Fruit fly (Drosophila melanogaster) whole organism, embryonic: Measurements from ENCODE around the gene Polr2F.

ENCODE experiments used
- Awh ChIP-seq: fragments of 200-800 bp; sonication (Bioruptor generic); IDR thresholded peaks from 2 replicates; pipeline ENCODE4, ENCODE4 v1.3.6; 2022; ENCODE audit warnings: missing biosample characterization, missing genetic modification characterization
- CG10543 ChIP-seq: fragments of 200-800 bp; sonication (Bioruptor generic); optimal IDR thresholded peaks from 3 replicates; lab custom pipeline; 2017; ENCODE audit warnings: missing biosample characterization, mild to moderate bottlenecking, missing genetic modification characterization, moderate library complexity
- CG11247 ChIP-seq: fragments of 200-800 bp; sonication (Bioruptor generic); IDR thresholded peaks from 2 replicates; pipeline ENCODE4 v1.3.6; 2022; ENCODE audit warnings: missing biosample characterization, missing genetic modification characterization
- CG14014 ChIP-seq: fragments of 200-800 bp; sonication (Bioruptor generic); IDR thresholded peaks from 2 replicates; pipeline ENCODE4 v1.3.6; 2022; ENCODE audit warnings: missing biosample characterization, missing genetic modification characterization
- CG15073 ChIP-seq: fragments of 200-800 bp; sonication (Bioruptor generic); optimal IDR thresholded peaks from 2 replicates; lab custom pipeline; 2016; ENCODE audit warnings: missing biosample characterization, missing genetic modification characterization
- CG17186 ChIP-seq: fragments of 200-800 bp; sonication (Bioruptor generic); optimal IDR thresholded peaks from 3 replicates; lab custom pipeline; 2017; ENCODE audit warnings: missing biosample characterization, missing genetic modification reagents, missing genetic modification characterization
- CG17802 ChIP-seq: fragments of 200-800 bp; sonication (Bioruptor generic); optimal IDR thresholded peaks from 2 replicates; lab custom pipeline; 2018; ENCODE audit warnings: missing biosample characterization, mild to moderate bottlenecking, missing genetic modification characterization, moderate library complexity
- CG34422 ChIP-seq: fragments of 200-800 bp; sonication (Bioruptor generic); IDR thresholded peaks from 3 replicates; pipeline ENCODE4 v1.3.6; 2022; ENCODE audit warnings: missing biosample characterization, missing genetic modification characterization
- CG42726 ChIP-seq: fragments of 200-800 bp; sonication (Bioruptor generic); IDR thresholded peaks from 2 replicates; pipeline ENCODE4 v1.3.6; 2022; ENCODE audit warnings: missing biosample characterization, missing genetic modification characterization; ENCODE audit not compliant: partially characterized antibody
- CG4617 ChIP-seq: fragments of 200-800 bp; sonication (Bioruptor generic); optimal IDR thresholded peaks from 3 replicates; lab custom pipeline; 2016; ENCODE audit warnings: missing biosample characterization, missing genetic modification characterization, borderline replicate concordance
- CG4730 ChIP-seq: fragments of 200-800 bp; sonication (Bioruptor generic); IDR thresholded peaks from 2 replicates; pipeline ENCODE4 v1.3.6; 2022; ENCODE audit warnings: missing biosample characterization, missing genetic modification characterization
- CG4854 ChIP-seq: fragments of 200-800 bp; sonication (Bioruptor generic); optimal IDR thresholded peaks from 2 replicates; lab custom pipeline; 2016; ENCODE audit warnings: missing biosample characterization, missing genetic modification characterization, inconsistent platforms
- CG5245 ChIP-seq: fragments of 200-800 bp; sonication (Bioruptor generic); optimal IDR thresholded peaks from 3 replicates; lab custom pipeline; 2016; ENCODE audit warnings: missing biosample characterization, missing genetic modification characterization
- CG8478 ChIP-seq: fragments of >200 bp; optimal IDR thresholded peaks from 2 replicates; lab custom pipeline; 2018
- CG8765 ChIP-seq: fragments of 200-800 bp; sonication (Bioruptor generic); IDR thresholded peaks from 2 replicates; pipeline ENCODE4 v1.3.6; 2022; ENCODE audit warnings: missing biosample characterization, missing genetic modification characterization
- CoRest ChIP-seq: fragments of 200-800 bp; sonication (Bioruptor generic); optimal IDR thresholded peaks from 3 replicates; lab custom pipeline; 2018; ENCODE audit warnings: missing biosample characterization, mild to moderate bottlenecking, missing genetic modification characterization, moderate library complexity
- HmgZ ChIP-seq: fragments of 200-800 bp; sonication (Bioruptor generic); optimal IDR thresholded peaks from 2 replicates; lab custom pipeline; 2018; ENCODE audit warnings: missing biosample characterization, mild to moderate bottlenecking, missing genetic modification characterization
- Kr ChIP-seq: fragments of 200-800 bp; sonication (Bioruptor generic); optimal IDR thresholded peaks from 2 replicates; lab custom pipeline; 2017; ENCODE audit warnings: missing biosample characterization, mild to moderate bottlenecking, missing genetic modification characterization
- Pdp1 ChIP-seq, 2 experiments: fragments of 200-800 bp; sonication (Bioruptor generic); optimal IDR thresholded peaks; 3 replicates each; lab custom pipeline; 2016; ENCODE audit warnings: missing biosample characterization in 2 of 2, missing genetic modification characterization in 2 of 2, mild to moderate bottlenecking in 1 of 2, moderate library complexity in 1 of 2
- Ravus ChIP-seq: fragments of 200-800 bp; sonication (Bioruptor generic); IDR thresholded peaks from 2 replicates; pipeline ENCODE4 v1.3.6; 2022; ENCODE audit warnings: missing biosample characterization, missing genetic modification characterization
- Scr ChIP-seq: fragments of 200-800 bp; sonication (Bioruptor generic); IDR thresholded peaks from 2 replicates; pipeline ENCODE4 v1.3.6; 2022; ENCODE audit warnings: missing biosample characterization, missing genetic modification characterization; ENCODE audit not compliant: partially characterized antibody
- Sin3A ChIP-seq: fragments of >200 bp; optimal IDR thresholded peaks from 2 replicates; lab custom pipeline; 2018
- Six4 ChIP-seq: fragments of 200-800 bp; sonication (Bioruptor generic); optimal IDR thresholded peaks from 2 replicates; lab custom pipeline; 2016; ENCODE audit warnings: missing biosample characterization, missing genetic modification characterization
- ap ChIP-seq: fragments of 200-800 bp; sonication (Bioruptor generic); IDR thresholded peaks from 2 replicates; pipeline ENCODE4 v1.3.6; 2022; ENCODE audit warnings: missing biosample characterization, missing genetic modification characterization
- caup ChIP-seq: fragments of 200-800 bp; sonication (Bioruptor generic); optimal IDR thresholded peaks from 3 replicates; lab custom pipeline; 2017; ENCODE audit warnings: missing biosample characterization, mild to moderate bottlenecking, missing genetic modification characterization, moderate library complexity; ENCODE audit not compliant: severe bottlenecking
- corto ChIP-seq: fragments of 200-800 bp; sonication (Bioruptor generic); optimal IDR thresholded peaks from 2 replicates; lab custom pipeline; 2016; ENCODE audit warnings: missing biosample characterization, mild to moderate bottlenecking, missing genetic modification characterization, moderate library complexity
- grn ChIP-seq: fragments of 200-800 bp; sonication (Bioruptor generic); optimal IDR thresholded peaks from 3 replicates; lab custom pipeline; 2017; ENCODE audit warnings: missing biosample characterization, missing genetic modification characterization
- gro ChIP-seq: fragments of 200-800 bp; sonication (Bioruptor generic); optimal IDR thresholded peaks from 2 replicates; lab custom pipeline; 2016; ENCODE audit warnings: missing biosample characterization, missing genetic modification characterization
- gt ChIP-seq: fragments of 200-800 bp; sonication (Bioruptor generic); IDR thresholded peaks from 2 replicates; pipeline ENCODE4 v1.3.6; 2022; ENCODE audit warnings: missing biosample characterization, missing genetic modification characterization
- hbn ChIP-seq: fragments of 200-800 bp; sonication (Bioruptor generic); IDR thresholded peaks from 2 replicates; pipeline ENCODE4 v1.3.6; 2022; ENCODE audit warnings: missing biosample characterization, missing genetic modification characterization; ENCODE audit not compliant: partially characterized antibody
- jigr1 ChIP-seq: fragments of 200-800 bp; sonication (Bioruptor generic); IDR thresholded peaks from 3 replicates; pipeline ENCODE4 v1.3.6; 2022; ENCODE audit warnings: missing biosample characterization, missing genetic modification characterization
- kni ChIP-seq: fragments of 200-800 bp; sonication (Bioruptor generic); optimal IDR thresholded peaks from 3 replicates; lab custom pipeline; 2017; ENCODE audit warnings: mild to moderate bottlenecking, missing biosample characterization, missing genetic modification reagents, missing genetic modification characterization
- knrl ChIP-seq: fragments of 200-800 bp; sonication (Bioruptor generic); IDR thresholded peaks from 3 replicates; pipeline ENCODE4 v1.3.6; 2022; ENCODE audit warnings: missing biosample characterization, missing genetic modification characterization; ENCODE audit not compliant: partially characterized antibody
- lab ChIP-seq: fragments of 200-800 bp; sonication (Bioruptor generic); optimal IDR thresholded peaks from 3 replicates; lab custom pipeline; 2017; ENCODE audit warnings: missing biosample characterization, missing genetic modification characterization, mild to moderate bottlenecking, moderate library complexity, missing genetic modification reagents
- luna ChIP-seq: fragments of 200-800 bp; sonication (Bioruptor generic); optimal IDR thresholded peaks from 2 replicates; lab custom pipeline; 2016; ENCODE audit warnings: missing biosample characterization, missing genetic modification characterization
- nerfin-1 ChIP-seq: fragments of 200-800 bp; sonication (Bioruptor generic); optimal IDR thresholded peaks from 3 replicates; lab custom pipeline; 2019; ENCODE audit warnings: missing biosample characterization, mild to moderate bottlenecking, missing genetic modification characterization, moderate library complexity
- nerfin-2 ChIP-seq: fragments of 200-800 bp; sonication (Bioruptor generic); IDR thresholded peaks from 2 replicates; pipeline ENCODE4 v1.3.6; 2022; ENCODE audit warnings: missing biosample characterization, missing genetic modification characterization; ENCODE audit not compliant: partially characterized antibody
- nmo ChIP-seq: fragments of 200-800 bp; sonication (Bioruptor generic); optimal IDR thresholded peaks from 2 replicates; lab custom pipeline; 2018; ENCODE audit warnings: missing biosample characterization, mild to moderate bottlenecking, missing genetic modification characterization, moderate library complexity
- prd ChIP-seq, 3 experiments: fragments of >200 bp in 2 of 3; fragments of 200-800 bp in 1 of 3; sonication (Bioruptor generic) in 1 of 3; optimal IDR thresholded peaks in 2 of 3; IDR thresholded peaks in 1 of 3; 2 replicates in 2 of 3; 3 replicates in 1 of 3; pipeline versions ENCODE4 v1.3.6 to Lab custom; 2017 to 2022; ENCODE audit warnings: missing biosample characterization in 1 of 3, missing genetic modification characterization in 1 of 3
- pros ChIP-seq: fragments of 200-800 bp; sonication (Bioruptor generic); optimal IDR thresholded peaks from 3 replicates; lab custom pipeline; 2019; ENCODE audit warnings: missing biosample characterization, mild to moderate bottlenecking, missing genetic modification characterization, moderate library complexity
- psq ChIP-seq: fragments of 200-800 bp; sonication (Bioruptor generic); optimal IDR thresholded peaks from 2 replicates; lab custom pipeline; 2017; ENCODE audit warnings: missing biosample characterization, missing genetic modification characterization
- pum ChIP-seq: fragments of 200-800 bp; sonication (Bioruptor generic); optimal IDR thresholded peaks from 2 replicates; lab custom pipeline; 2016; ENCODE audit warnings: missing biosample characterization, missing genetic modification characterization
- sens ChIP-seq: fragments of 200-800 bp; sonication (Bioruptor generic); peaks from one replicate; lab custom pipeline; 2016; ENCODE audit warnings: missing biosample characterization, missing genetic modification characterization
- sima ChIP-seq: fragments of 200-800 bp; sonication (Bioruptor generic); optimal IDR thresholded peaks from 2 replicates; lab custom pipeline; 2016; ENCODE audit warnings: missing biosample characterization, missing genetic modification characterization
- sisA ChIP-seq: fragments of 200-800 bp; sonication (Bioruptor generic); IDR thresholded peaks from 2 replicates; pipeline ENCODE4 v1.3.6; 2022; ENCODE audit warnings: missing biosample characterization, missing genetic modification characterization
- tap ChIP-seq: fragments of 200-800 bp; optimal IDR thresholded peaks from 3 replicates; lab custom pipeline; 2019; ENCODE audit warnings: missing biosample characterization, mild to moderate bottlenecking, missing genetic modification characterization, moderate library complexity
- tna ChIP-seq: fragments of 200-800 bp; sonication (Bioruptor generic); IDR thresholded peaks from 2 replicates; pipeline ENCODE4 v1.3.6; 2022; ENCODE audit warnings: missing biosample characterization, missing genetic modification characterization; ENCODE audit not compliant: partially characterized antibody
- unpg ChIP-seq: fragments of 200-800 bp; sonication (Bioruptor generic); optimal IDR thresholded peaks from 3 replicates; lab custom pipeline; 2018; ENCODE audit warnings: missing biosample characterization, mild to moderate bottlenecking, missing genetic modification characterization, moderate library complexity
- zen ChIP-seq: fragments of 200-800 bp; sonication (Bioruptor generic); optimal IDR thresholded peaks from 3 replicates; lab custom pipeline; 2018; ENCODE audit warnings: missing biosample characterization, mild to moderate bottlenecking, missing genetic modification characterization, moderate library complexity

The Polr2F gene

DNA sequence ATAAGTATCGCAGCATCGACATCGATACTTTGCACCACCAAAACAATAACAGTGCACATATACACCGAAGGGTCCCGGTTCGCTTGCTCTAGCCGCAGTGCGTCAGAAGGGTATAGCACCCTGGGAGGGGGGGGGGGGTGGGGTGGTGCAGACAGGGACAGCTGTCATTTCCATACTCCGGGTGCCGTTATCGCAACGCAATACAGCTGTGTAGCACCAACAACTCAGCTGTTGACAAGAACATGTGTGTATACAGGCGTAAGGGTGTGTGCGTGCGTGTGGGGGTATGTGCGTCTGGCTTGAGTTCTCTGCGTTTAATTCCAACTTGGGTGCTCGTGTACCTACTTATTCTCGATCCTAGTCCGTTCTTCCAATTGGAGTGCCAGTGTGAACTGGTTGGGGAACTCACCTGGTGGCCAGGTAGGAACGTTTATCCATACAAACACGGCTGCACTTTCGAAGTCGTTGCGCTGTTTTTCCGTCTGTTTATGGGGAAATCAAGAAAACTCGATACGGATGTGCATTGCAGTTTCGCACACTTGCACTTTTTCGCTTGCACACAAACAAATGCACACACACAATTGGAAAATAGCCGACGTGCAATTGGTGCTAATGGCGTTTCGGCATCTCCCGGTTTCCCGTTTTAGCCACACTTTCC is 4.0 kb upstream of the Polr2F start (continued):
- TF ChIP-seq hbn (peak; percentile 44; the same call in 1 of the 2 replicates), tap (tag; lab: Kevin White, UChicago) (peak; percentile 31), ap (no peak), CG8478 (no peak), Ravus (GFP tag; lab: Robert Waterston, UW) (no peak), Six4 (GFP tag; lab: Kevin White, UChicago) (no peak), knrl (GFP tag; lab: Robert Waterston, UW) (no peak), Scr (GFP tag; lab: Robert Waterston, UW) (no peak), CG4617 (GFP tag; lab: Kevin White, UChicago) (no peak), CG4730 (GFP tag; lab: Robert Waterston, UW) (no peak), CG17186 (no peak), jigr1 (GFP tag; lab: Robert Waterston, UW) (no peak), lab (GFP tag; lab: Kevin White, UChicago) (peak; percentile 61), nmo (GFP tag; lab: Kevin White, UChicago) (no peak), CG42726 (GFP tag; lab: Robert Waterston, UW) (no peak), gt (GFP tag; lab: Robert Waterston, UW) (no peak), CG14014 (peak; percentile 35; the same call in 1 of the 2 replicates), grn (GFP tag; lab: Kevin White, UChicago) (no peak), Sin3A (lab: Kevin White, UChicago) (no peak), CG10543 (GFP tag; lab: Kevin White, UChicago) (peak; percentile 90), pum (GFP tag; lab: Kevin White, UChicago) (no peak), CG34422 (GFP tag; lab: Robert Waterston, UW) (peak; percentile 74; the same call in 2 of the 3 replicates), CG4854 (GFP tag; lab: Kevin White, UChicago) (no peak), pros (peak; percentile 83), CG17802 (tag; lab: Kevin White, UChicago) (no peak), luna (GFP tag; lab: Kevin White, UChicago) (no peak), prd (optimal IDR thresholded peaks at IDR 0.05; lab: Kevin White, UChicago) (no peak), prd (GFP tag; IDR thresholded peaks at IDR 0.05; lab: Robert Waterston, UW) (no peak), zen (tag; lab: Kevin White, UChicago) (no peak), corto (GFP tag; lab: Kevin White, UChicago) (no peak), CG11247 (GFP tag; lab: Robert Waterston, UW) (no peak), psq (GFP tag; lab: Kevin White, UChicago) (no peak), sima (GFP tag; lab: Kevin White, UChicago) (no peak), CG15073 (GFP tag; lab: Kevin White, UChicago) (no peak), Kr (GFP tag; lab: Kevin White, UChicago) (no peak), Pdp1 (GFP tag; optimal IDR thresholded peaks at IDR 0.05; lab: Kevin White, UChicago) (no peak), nerfin-1 (tag; lab: Kevin White, UChicago) (peak; percentile 98), nerfin-2 (GFP tag; lab: Robert Waterston, UW) (no peak), CG8765 (GFP tag; lab: Robert Waterston, UW) (no peak), sens (GFP tag; lab: Kevin White, UChicago) (no peak), kni (GFP tag; lab: Kevin White, UChicago) (peak; percentile 83), Awh (GFP tag; lab: Robert Waterston, UW) (0 out of 2 replicates have a peak, but pooled peaks have one; percentile 28), tna (GFP tag; lab: Robert Waterston, UW) (no peak), CG5245 (GFP tag; lab: Kevin White, UChicago) (no peak), gro (GFP tag; lab: Kevin White, UChicago) (no peak), sisA (no peak), unpg (GFP tag; lab: Kevin White, UChicago) (no peak), CoRest (tag; lab: Kevin White, UChicago) (no peak), HmgZ (peak; percentile 0), caup (peak; percentile 50)
